Fruit fly (Drosophila melanogaster) whole organism, pupa: ENCODE data around the gene eas.

ENCODE experiments used
- CG10348 ChIP-seq: fragments of 200-800 bp; sonication (Bioruptor generic); IDR thresholded peaks from 2 replicates; pipeline ENCODE4 v1.3.6; 2022; ENCODE audit warnings: missing biosample characterization, missing genetic modification characterization
- rn ChIP-seq: fragments of 200-800 bp; sonication (Bioruptor generic); IDR thresholded peaks from 2 replicates; pipeline ENCODE4 v1.3.6; 2022; ENCODE audit warnings: missing biosample characterization, missing genetic modification characterization

- TF ChIP-seq CG10348 (GFP tag; lab: Robert Waterston, UW) = no peak
- no peak for TF ChIP-seq rn (GFP tag; lab: Robert Waterston, UW)
These were observed 18.5 kb downstream of the eas start, which contains the start of gene CG3632 for dm6 chrX:16296423-16297292.
